Worm (Caenorhabditis elegans): ENCODE results near the gene mel-32.

mel-32 gene

ce11 chrIII:6444335-6444734 is 1.5 kb upstream of the mel-32 start, which contains the start of gene C05D11.13 (continued):
- no peak for TF ChIP-seq F49E8.2 (tag; optimal IDR thresholded peaks at IDR 0.05; ENCODE audit: insufficient read depth)
- TF ChIP-seq mel-28 (tag; optimal IDR thresholded peaks at IDR 0.05; ENCODE audit: borderline replicate concordance): no peak
- no peak for TF ChIP-seq ceh-91 (GFP tag; IDR thresholded peaks at IDR 0.05)

- TF ChIP-seq T07F8.4 (tag; optimal IDR thresholded peaks at IDR 0.05) (no peak), bed-1 (GFP tag; IDR thresholded peaks at IDR 0.05) (no peak), cebp-2 (GFP tag; IDR thresholded peaks at IDR 0.05) (no peak), Y53G8AR.9 (GFP tag; conservative IDR thresholded peaks at IDR 0.05) (peak; percentile 41; the same call in 1 of the 2 replicates), lag-1 (GFP tag; IDR thresholded peaks at IDR 0.05) (no peak), lsl-1 (GFP tag; optimal IDR thresholded peaks at IDR 0.05) (peak; percentile 32), nhr-120 (GFP tag; IDR thresholded peaks at IDR 0.05) (no peak), aptf-2 (GFP tag; conservative IDR thresholded peaks at IDR 0.05) (no peak), zfh-2 (GFP tag; conservative IDR thresholded peaks at IDR 0.05) (no peak), madf-6 (GFP tag; IDR thresholded peaks at IDR 0.05) (0 out of 2 replicates have a peak, but pooled peaks have one; percentile 25), xnd-1 (tag; optimal IDR thresholded peaks at IDR 0.05) (peak; percentile 1), C06A6.2 (GFP tag; conservative IDR thresholded peaks at IDR 0.05) (no peak), nhr-80 (tag; optimal IDR thresholded peaks at IDR 0.05) (no peak), F55B11.4 (tag; optimal IDR thresholded peaks at IDR 0.05; ENCODE audit: borderline replicate concordance, insufficient read depth) (no peak), F39B2.1 (GFP tag; IDR thresholded peaks at IDR 0.05) (no peak), ztf-18 (tag; optimal IDR thresholded peaks at IDR 0.05) (no peak), T26A5.8 (tag; optimal IDR thresholded peaks at IDR 0.05) (no peak), Y95B8A.8 (GFP tag; IDR thresholded peaks at IDR 0.05) (no peak), sea-2 (GFP tag; IDR thresholded peaks at IDR 0.05) (no peak), lin-54 (GFP tag; optimal IDR thresholded peaks at IDR 0.05) (peak; percentile 19), lsy-27 (tag; optimal IDR thresholded peaks at IDR 0.05; ENCODE audit: borderline replicate concordance, insufficient read depth) (no peak), madf-3 (GFP tag; IDR thresholded peaks at IDR 0.05) (no peak), F37B4.10 (GFP tag; IDR thresholded peaks at IDR 0.05) (no peak), snpc-3.4 (tag; optimal IDR thresholded peaks at IDR 0.05) (peak; percentile 55), somi-1 (GFP tag; optimal IDR thresholded peaks at IDR 0.05) (no peak), dpl-1 (GFP tag; optimal IDR thresholded peaks at IDR 0.05) (no peak), rcor-1 (GFP tag; IDR thresholded peaks at IDR 0.05) (no peak; the same call in 1 of the 2 replicates), Y56A3A.18 (GFP tag; IDR thresholded peaks at IDR 0.05) (peak; percentile 14; the same call in 1 of the 2 replicates), ceh-79 (tag; optimal IDR thresholded peaks at IDR 0.05) (no peak), unc-130 (GFP tag; optimal IDR thresholded peaks at IDR 0.05) (peak; percentile 41), B0261.1 (tag; optimal IDR thresholded peaks at IDR 0.05) (no peak), dpff-1 (tag; optimal IDR thresholded peaks at IDR 0.05) (no peak), attf-3 (GFP tag; conservative IDR thresholded peaks at IDR 0.05) (no peak), Y79H2A.3 (GFP tag; conservative IDR thresholded peaks at IDR 0.05) (0 out of 2 replicates have a peak, but pooled peaks have one; percentile 25), atf-7 (tag; optimal IDR thresholded peaks at IDR 0.05) (no peak), madf-10 (tag; optimal IDR thresholded peaks at IDR 0.05) (no peak), lin-40 (tag; optimal IDR thresholded peaks at IDR 0.05) (no peak), D2030.7 (GFP tag; IDR thresholded peaks at IDR 0.05) (peak; percentile 43; the same call in 1 of the 2 replicates), hrde-1 (tag; optimal IDR thresholded peaks at IDR 0.05; ENCODE audit: borderline replicate concordance) (peak; percentile 40), nfya-2 (GFP tag; IDR thresholded peaks at IDR 0.05) (no peak), ceh-40 (GFP tag; IDR thresholded peaks at IDR 0.05) (no peak), gei-17 (GFP tag; optimal IDR thresholded peaks at IDR 0.05) (no peak), ceh-27 (GFP tag; optimal IDR thresholded peaks at IDR 0.05) (no peak), efl-1 (GFP tag; optimal IDR thresholded peaks at IDR 0.05) (no peak)
Measured at ce11 chrIII:6439854-6440253, 2.9 kb downstream of the mel-32 start.

Measured in whole organism, young adult.